Worm (Caenorhabditis elegans) whole organism, L3 larva: ENCODE measurements around the gene D1014.4.

Source experiments
- ceh-28 ChIP-seq: fragments of 150-350 bp; optimal IDR thresholded peaks from 2 replicates; lab custom pipeline; 2014; ENCODE audit warnings: missing biosample characterization, missing genetic modification reagents, missing genetic modification characterization
- elt-1 ChIP-seq: fragments of 150-350 bp; optimal IDR thresholded peaks from 2 replicates; lab custom pipeline; 2014; ENCODE audit warnings: missing biosample characterization, missing genetic modification characterization
- fos-1 ChIP-seq: fragments of 150-350 bp; optimal IDR thresholded peaks from 2 replicates; lab custom pipeline; 2014; ENCODE audit warnings: missing biosample characterization, missing genetic modification characterization
- lin-39 ChIP-seq: fragments of 150-350 bp; optimal IDR thresholded peaks from 2 replicates; lab custom pipeline; 2018; ENCODE audit warnings: missing biosample characterization, missing genetic modification reagents, missing genetic modification characterization
- nhr-11 ChIP-seq: fragments of 150-350 bp; optimal IDR thresholded peaks from 2 replicates; lab custom pipeline; 2014; ENCODE audit warnings: missing biosample characterization, missing genetic modification characterization
- nhr-237 ChIP-seq: fragments of 150-350 bp; optimal IDR thresholded peaks from 2 replicates; lab custom pipeline; 2014; ENCODE audit warnings: missing biosample characterization, missing genetic modification characterization
- nhr-28 ChIP-seq: fragments of 150-350 bp; optimal IDR thresholded peaks from 2 replicates; lab custom pipeline; 2014; ENCODE audit warnings: missing biosample characterization, missing genetic modification characterization
- skn-1 ChIP-seq: fragments of 150-350 bp; optimal IDR thresholded peaks from 2 replicates; lab custom pipeline; 2014; ENCODE audit warnings: missing biosample characterization, missing genetic modification characterization
- unc-39 ChIP-seq: sonication (generic microtip); optimal IDR thresholded peaks from 4 replicates; lab custom pipeline; 2017; ENCODE audit warnings: missing biosample characterization, missing genetic modification characterization

DNA sequence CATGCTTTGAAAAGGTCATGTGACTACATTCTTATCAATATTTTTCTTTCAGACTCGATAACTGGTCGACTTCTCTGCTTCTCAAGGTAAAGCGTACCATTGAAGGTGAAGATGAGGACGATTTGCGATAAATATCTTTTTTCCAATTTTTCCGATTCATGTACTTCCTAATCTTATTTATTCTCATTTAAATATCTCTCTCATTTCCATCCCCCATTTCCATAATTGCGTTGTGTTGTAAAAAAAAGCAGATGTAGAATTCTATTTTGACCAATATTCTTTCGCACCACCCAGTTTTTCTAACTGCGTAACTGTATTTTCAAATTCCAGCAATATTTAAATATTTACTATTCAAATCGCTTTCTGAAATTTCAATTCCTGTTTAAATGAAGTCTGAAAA is at the start of gene D1014.4:
- TF ChIP-seq unc-39 (tag; lab: Kevin White, UChicago), result no peak
- no peak for TF ChIP-seq nhr-11 (tag; lab: Kevin White, UChicago)
- no peak for TF ChIP-seq skn-1 (tag; lab: Kevin White, UChicago)
- no peak for TF ChIP-seq nhr-28 (tag; lab: Kevin White, UChicago)
- TF ChIP-seq nhr-237 (tag; lab: Kevin White, UChicago), result no peak
- no peak for TF ChIP-seq ceh-28 (tag; lab: Kevin White, UChicago)
- no peak for TF ChIP-seq elt-1
- no peak for TF ChIP-seq fos-1 (tag; lab: Kevin White, UChicago)
- no peak for TF ChIP-seq lin-39 (tag; lab: Kevin White, UChicago)
